Worm (Caenorhabditis elegans) whole organism, L1 larva: Measurements from ENCODE around the gene chil-17.

Experiments
- C04F5.9 ChIP-seq: sonication (generic microtip); optimal IDR thresholded peaks from 2 replicates; lab custom pipeline; 2016; ENCODE audit warnings: missing genetic modification characterization, missing compliant biosample characterization
- C16A3.4 ChIP-seq: fragments of 150-350 bp; optimal IDR thresholded peaks from 2 replicates; lab custom pipeline; 2014; ENCODE audit warnings: missing biosample characterization, missing genetic modification characterization
- Y116A8C.19 ChIP-seq: sonication (generic microtip); optimal IDR thresholded peaks from 2 replicates; lab custom pipeline; 2016; ENCODE audit warnings: missing compliant biosample characterization, missing genetic modification characterization, borderline replicate concordance
- aha-1 ChIP-seq: fragments of 150-350 bp; optimal IDR thresholded peaks from 2 replicates; lab custom pipeline; 2014; ENCODE audit warnings: missing biosample characterization, missing genetic modification characterization
- alr-1 ChIP-seq: fragments of 200-800 bp; sonication (Bioruptor generic); optimal IDR thresholded peaks from 2 replicates; lab custom pipeline; 2018; ENCODE audit warnings: borderline replicate concordance, mild to moderate bottlenecking, missing genetic modification characterization, missing compliant biosample characterization
- ceh-8 ChIP-seq: fragments of 200-800 bp; sonication (Bioruptor generic); optimal IDR thresholded peaks from 2 replicates; lab custom pipeline; 2018; ENCODE audit warnings: mild to moderate bottlenecking, missing genetic modification characterization, moderate library complexity, missing compliant biosample characterization
- ceh-90 ChIP-seq: sonication (generic microtip); optimal IDR thresholded peaks from 2 replicates; lab custom pipeline; 2016; ENCODE audit warnings: missing genetic modification characterization, missing compliant biosample characterization
- egl-13 ChIP-seq: sonication (generic microtip); optimal IDR thresholded peaks from 2 replicates; lab custom pipeline; 2016; ENCODE audit warnings: missing genotype, missing genetic modification reagents, missing genetic modification characterization, missing compliant biosample characterization
- egl-27 ChIP-seq, 2 experiments: fragments of 150-350 bp in 1 of 2; sonication (generic microtip); optimal IDR thresholded peaks; 3 replicates each; lab custom pipeline; 2017 to 2018; ENCODE audit warnings: missing biosample characterization in 2 of 2, missing genetic modification characterization in 2 of 2, missing genetic modification reagents in 2 of 2
- elt-2 ChIP-seq: sonication (generic microtip); optimal IDR thresholded peaks from 2 replicates; lab custom pipeline; 2016; ENCODE audit warnings: missing genetic modification characterization, mild to moderate bottlenecking, inconsistent platforms, missing compliant biosample characterization, missing genetic modification reagents
- fkh-10 ChIP-seq: sonication (generic microtip); optimal IDR thresholded peaks from 2 replicates; lab custom pipeline; 2017; ENCODE audit warnings: missing biosample characterization, missing genetic modification reagents, missing genetic modification characterization
- fkh-8 ChIP-seq: sonication (generic microtip); optimal IDR thresholded peaks from 2 replicates; lab custom pipeline; 2016; ENCODE audit warnings: mild to moderate bottlenecking, missing genetic modification characterization, missing compliant biosample characterization
- fos-1 ChIP-seq: fragments of 150-350 bp; optimal IDR thresholded peaks from 2 replicates; lab custom pipeline; 2014; ENCODE audit warnings: missing biosample characterization, missing genetic modification characterization
- grh-1 ChIP-seq: fragments of 200-800 bp; sonication (Bioruptor generic); IDR thresholded peaks from 2 replicates; pipeline ENCODE4 v1.3.6; 2022; ENCODE audit warnings: missing genetic modification reagents, missing genetic modification characterization, missing compliant biosample characterization
- hlh-17 ChIP-seq: fragments of 200-800 bp; sonication (Bioruptor generic); optimal IDR thresholded peaks from 2 replicates; lab custom pipeline; 2018; ENCODE audit warnings: missing genetic modification characterization, mild to moderate bottlenecking, missing compliant biosample characterization, moderate library complexity, borderline replicate concordance
- hlh-4 ChIP-seq: sonication (generic microtip); optimal IDR thresholded peaks from 2 replicates; lab custom pipeline; 2016; ENCODE audit warnings: mild to moderate bottlenecking, missing genetic modification characterization, missing compliant biosample characterization
- irx-1 ChIP-seq: sonication (generic microtip); optimal IDR thresholded peaks from 2 replicates; lab custom pipeline; 2016; ENCODE audit warnings: missing genetic modification characterization, missing compliant biosample characterization
- isw-1 ChIP-seq: fragments of 200-800 bp; sonication (Bioruptor generic); IDR thresholded peaks from 2 replicates; pipeline ENCODE4 v1.3.6; 2022; ENCODE audit warnings: missing genetic modification characterization, missing compliant biosample characterization
- lin-14 ChIP-seq: fragments of 200-800 bp; sonication (Bioruptor generic); optimal IDR thresholded peaks from 2 replicates; lab custom pipeline; 2018; ENCODE audit warnings: mild to moderate bottlenecking, missing genetic modification characterization, moderate library complexity, missing compliant biosample characterization
- lin-39 ChIP-seq: fragments of 150-350 bp; optimal IDR thresholded peaks from 2 replicates; lab custom pipeline; 2014; ENCODE audit warnings: missing biosample characterization, missing genetic modification reagents, missing genetic modification characterization
- mab-9 ChIP-seq: fragments of 200-800 bp; sonication (Bioruptor generic); IDR thresholded peaks from 2 replicates; pipeline ENCODE4 v1.3.6; 2022; ENCODE audit warnings: missing genetic modification reagents, missing genetic modification characterization, missing compliant biosample characterization
- nhr-11 ChIP-seq: fragments of 150-350 bp; optimal IDR thresholded peaks from 2 replicates; lab custom pipeline; 2014; ENCODE audit warnings: missing biosample characterization, missing genetic modification characterization
- nhr-20 ChIP-seq: sonication (generic microtip); optimal IDR thresholded peaks from 2 replicates; lab custom pipeline; 2016; ENCODE audit warnings: mild to moderate bottlenecking, missing genetic modification characterization, missing compliant biosample characterization
- nhr-28 ChIP-seq: fragments of 150-350 bp; optimal IDR thresholded peaks from 2 replicates; lab custom pipeline; 2014; ENCODE audit warnings: missing biosample characterization, missing genetic modification characterization
- nhr-77 ChIP-seq: fragments of 150-350 bp; optimal IDR thresholded peaks from 2 replicates; lab custom pipeline; 2014; ENCODE audit warnings: missing biosample characterization, missing genetic modification characterization
- nhr-84 ChIP-seq: sonication (generic microtip); optimal IDR thresholded peaks from 2 replicates; lab custom pipeline; 2017; ENCODE audit warnings: missing biosample characterization, missing genetic modification characterization
- nhr-85 ChIP-seq: sonication (generic microtip); peaks from one replicate; lab custom pipeline; 2016; ENCODE audit warnings: missing genetic modification characterization, inconsistent platforms, missing compliant biosample characterization
- pax-3 ChIP-seq: fragments of 200-800 bp; sonication (Bioruptor generic); optimal IDR thresholded peaks from 2 replicates; lab custom pipeline; 2018; ENCODE audit warnings: mild to moderate bottlenecking, missing genetic modification characterization, moderate library complexity, missing compliant biosample characterization
- skn-1 ChIP-seq: fragments of 150-350 bp; optimal IDR thresholded peaks from 2 replicates; lab custom pipeline; 2014; ENCODE audit warnings: missing biosample characterization, missing genetic modification characterization
- snpc-4 ChIP-seq: fragments of 150-350 bp; optimal IDR thresholded peaks from 2 replicates; lab custom pipeline; 2014; ENCODE audit warnings: missing biosample characterization, missing genetic modification characterization
- sup-37 ChIP-seq: fragments of 200-800 bp; sonication (Bioruptor generic); optimal IDR thresholded peaks from 2 replicates; lab custom pipeline; 2018; ENCODE audit warnings: mild to moderate bottlenecking, missing genetic modification characterization, missing compliant biosample characterization
- swsn-7 ChIP-seq: sonication (generic microtip); optimal IDR thresholded peaks from 2 replicates; lab custom pipeline; 2016; ENCODE audit warnings: missing genetic modification characterization, missing compliant biosample characterization
- tbx-2 ChIP-seq: sonication (generic microtip); optimal IDR thresholded peaks from 2 replicates; lab custom pipeline; 2016; ENCODE audit warnings: missing genetic modification characterization, missing compliant biosample characterization
- unc-86 ChIP-seq: sonication (generic microtip); optimal IDR thresholded peaks from 2 replicates; lab custom pipeline; 2016; ENCODE audit warnings: missing genetic modification characterization, missing compliant biosample characterization
- xbp-1 ChIP-seq: sonication (generic microtip); optimal IDR thresholded peaks from 2 replicates; lab custom pipeline; 2016; ENCODE audit warnings: missing genetic modification characterization, missing compliant biosample characterization
- ztf-11 ChIP-seq, 2 experiments: sonication (generic microtip); optimal IDR thresholded peaks; 2 replicates each; lab custom pipeline; 2016 to 2017; ENCODE audit warnings: missing genetic modification characterization in 2 of 2, missing biosample characterization in 1 of 2, missing compliant biosample characterization in 1 of 2

Gene chil-17

DNA sequence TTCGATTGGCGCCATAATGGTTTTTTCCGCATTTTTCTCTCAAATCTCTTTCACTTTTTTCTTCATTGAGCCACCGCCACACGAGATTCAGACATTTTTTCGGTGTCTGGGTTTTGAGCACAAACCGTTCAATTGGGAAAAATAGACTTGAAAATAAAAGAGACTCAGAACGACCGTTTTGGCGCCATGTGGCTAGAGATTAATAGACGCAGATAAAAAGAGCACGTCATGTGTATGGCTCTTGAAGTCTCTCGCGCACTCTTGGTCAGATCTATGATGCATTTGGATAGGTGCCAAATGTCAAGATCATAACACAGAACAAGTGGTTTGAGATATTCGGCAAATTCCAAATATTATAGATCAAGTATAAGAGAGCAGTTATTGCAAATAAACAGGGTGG, 41.5 kb upstream of the chil-17 start (continued):
- TF ChIP-seq nhr-28 (tag; lab: Kevin White, UChicago) (no peak), grh-1 (GFP tag; lab: Robert Waterston, UW) (no peak), C16A3.4 (tag; lab: Kevin White, UChicago) (no peak), xbp-1 (tag; lab: Kevin White, UChicago) (no peak), nhr-84 (tag; lab: Kevin White, UChicago) (no peak), pax-3 (tag; lab: Kevin White, UChicago) (no peak), aha-1 (no peak), elt-2 (tag; lab: Kevin White, UChicago) (no peak), hlh-4 (no peak)
- TF ChIP-seq, all 84 proteins: peak for 11

DNA sequence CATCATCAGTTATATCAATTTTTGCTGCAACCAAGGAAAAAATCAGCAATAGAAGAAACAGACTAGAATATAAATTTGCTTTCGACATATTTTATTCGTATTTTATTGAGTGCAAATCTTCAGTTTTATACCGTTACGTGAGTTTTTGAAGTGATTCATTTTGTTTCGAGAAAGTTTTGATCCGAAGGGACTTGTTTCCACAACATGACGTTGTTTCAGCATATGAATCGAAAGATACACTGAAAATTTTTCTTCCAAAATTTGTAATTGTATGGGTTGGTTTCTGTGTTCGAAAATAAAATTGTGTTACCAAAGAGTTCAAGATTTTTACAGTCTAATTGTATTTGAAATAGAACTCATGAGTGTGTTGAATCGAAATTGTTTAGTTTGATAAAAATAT, 40.0 kb upstream of the chil-17 start, which contains the start of gene T19H5.7:
TSS of gene T19H5.7 (minus strand) at position 101 of the 400 bp plus-strand sequence.
- TF ChIP-seq nhr-11 (tag; lab: Kevin White, UChicago) (no peak), grh-1 (GFP tag; lab: Robert Waterston, UW) (no peak), irx-1 (tag; lab: Kevin White, UChicago) (no peak), egl-13 (tag; lab: Kevin White, UChicago) (no peak), nhr-28 (tag; lab: Kevin White, UChicago) (no peak), sup-37 (no peak), swsn-7 (tag; lab: Kevin White, UChicago) (no peak)

DNA sequence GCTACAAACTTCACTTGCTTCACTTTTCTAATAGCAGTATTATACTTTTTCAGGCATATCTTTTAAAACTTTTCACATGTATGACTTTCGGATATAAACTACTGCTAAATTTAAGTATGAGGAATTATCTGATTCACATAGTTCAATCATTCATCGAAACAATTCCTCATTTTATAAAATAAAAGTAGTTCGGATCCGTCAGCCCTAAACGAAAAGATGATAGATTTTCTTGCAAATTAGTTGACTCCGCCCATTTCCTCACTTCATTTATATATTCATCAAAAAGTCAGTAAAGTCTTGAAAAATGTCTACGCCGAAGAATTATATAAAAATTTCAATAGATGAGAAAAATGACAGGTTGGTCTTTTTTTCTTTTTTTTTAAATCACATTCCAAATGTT, 37.6 kb upstream of the chil-17 start, which contains the start of gene chil-27:
TSS of gene chil-27 (plus strand) at position 301 of the 400 bp plus-strand sequence.
- no peak for TF ChIP-seq fkh-10 (GFP tag; lab: Kevin White, UChicago)
- no peak for TF ChIP-seq alr-1 (tag; lab: Kevin White, UChicago)
- no peak for TF ChIP-seq mab-9
- no peak for TF ChIP-seq unc-86
- no peak for TF ChIP-seq fkh-8 (tag; lab: Kevin White, UChicago)
- TF ChIP-seq lin-14 = no peak
- no peak for TF ChIP-seq nhr-84 (tag; lab: Kevin White, UChicago)
- no peak for TF ChIP-seq skn-1
- no peak for TF ChIP-seq ztf-11 (tag; optimal IDR thresholded peaks at IDR 0.05; lab: Kevin White, UChicago)
- no peak for TF ChIP-seq nhr-77 (tag; lab: Kevin White, UChicago)
- no peak for TF ChIP-seq isw-1
- TF ChIP-seq hlh-17 = no peak
- TF ChIP-seq Y116A8C.19 (tag; lab: Kevin White, UChicago) = no peak
- TF ChIP-seq elt-2 (tag; lab: Kevin White, UChicago) = no peak

- TF ChIP-seq nhr-20 (tag; lab: Kevin White, UChicago) (no peak), fos-1 (tag; lab: Kevin White, UChicago) (no peak), hlh-4 (no peak), nhr-28 (tag; lab: Kevin White, UChicago) (no peak), nhr-77 (tag; lab: Kevin White, UChicago) (no peak), lin-39 (tag; lab: Kevin White, UChicago) (no peak), ceh-90 (tag; lab: Kevin White, UChicago) (no peak), tbx-2 (tag; lab: Kevin White, UChicago) (no peak), ceh-8 (GFP tag; lab: Kevin White, UChicago) (no peak), snpc-4 (no peak), egl-27 (tag; optimal IDR thresholded peaks at IDR 0.05; lab: Kevin White, UChicago) (no peak), C04F5.9 (tag; lab: Kevin White, UChicago) (no peak), nhr-85 (no peak)
Observed at ce11 chrII:9474367-9475105, 34.6 kb upstream of the chil-17 start, which contains the start of the genes chil-25 and chil-26. Gene chil-25, minus strand, starts transcription at chrII:9474467. Gene chil-26, plus strand, starts transcription at chrII:9475055.
